Fruit fly (Drosophila melanogaster) ovary, adult (tissue): Measurements from ENCODE around the gene Gnpnat.

ENCODE experiments used
- CG17801 ChIP-seq: fragments of 200-800 bp; optimal IDR thresholded peaks from 2 replicates; lab custom pipeline; 2019; ENCODE audit warnings: missing biosample characterization, mild to moderate bottlenecking, missing genetic modification characterization, moderate library complexity; ENCODE audit not compliant: partially characterized antibody

Gene Gnpnat

dm6 chr3R:29783210-29783609, 45.1 kb downstream of the Gnpnat start:
- TF ChIP-seq CG17801 (GFP tag; lab: Kevin White, UChicago): no peak

- TF ChIP-seq CG17801 (GFP tag; lab: Kevin White, UChicago): no peak
Measured at dm6 chr3R:29785242-29785641, 47.2 kb downstream of the Gnpnat start.

- TF ChIP-seq CG17801 (GFP tag; lab: Kevin White, UChicago): peak; percentile 37
Measured at dm6 chr3R:29786016-29786996, 48.2 kb downstream of the Gnpnat start.

dm6 chr3R:29787891-29788549, 49.9 kb downstream of the Gnpnat start:
- no peak for TF ChIP-seq CG17801 (GFP tag; lab: Kevin White, UChicago)

- no peak for TF ChIP-seq CG17801 (GFP tag; lab: Kevin White, UChicago)
Measured at dm6 chr3R:29790183-29790582, 52.1 kb downstream of the Gnpnat start.
